Worm (Caenorhabditis elegans) whole organism, L4 larva: Measurements from ENCODE around the gene C33C12.11.
"Not testable (repeated sequence)": the region's sequence is repeated elsewhere in the genome, so short reads cannot be mapped to it uniquely, and the experiment has no call there.

Experiments used
- D1046.2 ChIP-seq: fragments of 200-800 bp; sonication (Bioruptor generic); IDR thresholded peaks from 2 replicates; pipeline ENCODE4 v1.3.6; 2022; ENCODE audit warnings: missing genetic modification characterization, missing compliant biosample characterization
- F26F4.8 ChIP-seq: fragments of 200-800 bp; sonication (Bioruptor generic); conservative IDR thresholded peaks from 2 replicates; pipeline ENCODE4 v1.3.6; 2022; ENCODE audit warnings: missing genetic modification characterization, missing compliant biosample characterization
- T20F7.1 ChIP-seq: fragments of 200-800 bp; sonication (Bioruptor generic); optimal IDR thresholded peaks from 2 replicates; lab custom pipeline; 2018; ENCODE audit warnings: mild to moderate bottlenecking, missing genetic modification characterization, missing compliant biosample characterization
- Y105C5A.15 ChIP-seq: fragments of 200-800 bp; sonication (Bioruptor generic); IDR thresholded peaks from 2 replicates; pipeline ENCODE4 v1.3.6; 2022; ENCODE audit warnings: missing genetic modification characterization, missing compliant biosample characterization
- Y48G9A.11 ChIP-seq: fragments of 200-800 bp; sonication (Bioruptor generic); IDR thresholded peaks from 2 replicates; pipeline ENCODE4 v1.3.6; 2022; ENCODE audit warnings: missing genetic modification reagents, missing genetic modification characterization, missing compliant biosample characterization
- Y75B8A.6 ChIP-seq: fragments of 200-800 bp; sonication (Bioruptor generic); IDR thresholded peaks from 2 replicates; pipeline ENCODE4 v1.3.6; 2022; ENCODE audit warnings: missing genetic modification reagents, missing genetic modification characterization, missing compliant biosample characterization
- ZK546.5 ChIP-seq, 2 experiments: sonication (generic microtip); optimal IDR thresholded peaks; 2 replicates each; lab custom pipeline; 2017; ENCODE audit warnings: missing biosample characterization in 2 of 2, missing genetic modification characterization in 2 of 2
- aha-1 ChIP-seq: fragments of 150-350 bp; peaks from one replicate; lab custom pipeline; 2014; ENCODE audit warnings: missing biosample characterization, missing genetic modification characterization
- aly-2 ChIP-seq: sonication (generic microtip); optimal IDR thresholded peaks from 2 replicates; lab custom pipeline; 2018; ENCODE audit warnings: missing biosample characterization, missing genetic modification characterization
- arid-1 ChIP-seq: fragments of 200-800 bp; sonication (Bioruptor generic); conservative IDR thresholded peaks from 2 replicates; pipeline ENCODE4 v1.3.6; 2022; ENCODE audit warnings: missing genetic modification reagents, missing genetic modification characterization, missing compliant biosample characterization
- ctbp-1 ChIP-seq: fragments of 200-800 bp; sonication (Bioruptor generic); IDR thresholded peaks from 2 replicates; pipeline ENCODE4 v1.3.6; 2022; ENCODE audit warnings: missing genetic modification reagents, missing genetic modification characterization, missing compliant biosample characterization
- dmd-6 ChIP-seq: fragments of 200-800 bp; sonication (Bioruptor generic); IDR thresholded peaks from 2 replicates; pipeline ENCODE4 v1.3.6; 2022; ENCODE audit warnings: missing genetic modification reagents, missing genetic modification characterization, missing compliant biosample characterization
- dmd-8 ChIP-seq: fragments of 200-800 bp; sonication (Bioruptor generic); IDR thresholded peaks from 2 replicates; pipeline ENCODE4 v1.3.6; 2022; ENCODE audit warnings: missing genetic modification characterization, missing compliant biosample characterization
- dmd-9 ChIP-seq: fragments of 200-800 bp; sonication (Bioruptor generic); IDR thresholded peaks from 2 replicates; pipeline ENCODE4 v1.3.6; 2022; ENCODE audit warnings: missing genetic modification reagents, missing genetic modification characterization, missing compliant biosample characterization
- lin-29 ChIP-seq: fragments of 200-800 bp; sonication (Bioruptor generic); IDR thresholded peaks from 2 replicates; pipeline ENCODE4 v1.3.6; 2022; ENCODE audit warnings: missing genetic modification reagents, missing genetic modification characterization, missing compliant biosample characterization
- lin-38 ChIP-seq: fragments of 200-800 bp; sonication (Bioruptor generic); IDR thresholded peaks from 2 replicates; pipeline ENCODE4 v1.3.6; 2022; ENCODE audit warnings: missing genetic modification reagents, missing genetic modification characterization, missing compliant biosample characterization
- lin-39 ChIP-seq: fragments of 150-350 bp; optimal IDR thresholded peaks from 2 replicates; lab custom pipeline; 2014; ENCODE audit warnings: missing biosample characterization, missing genetic modification reagents, missing genetic modification characterization
- lir-3 ChIP-seq: sonication (generic microtip); optimal IDR thresholded peaks from 2 replicates; lab custom pipeline; 2016; ENCODE audit warnings: mild to moderate bottlenecking, missing genetic modification characterization, missing compliant biosample characterization
- mdt-29 ChIP-seq: fragments of 200-800 bp; sonication (Bioruptor generic); IDR thresholded peaks from 2 replicates; pipeline ENCODE4 v1.3.6; 2022; ENCODE audit warnings: missing genetic modification reagents, missing genetic modification characterization, missing compliant biosample characterization
- mxl-2 ChIP-seq: fragments of 200-800 bp; sonication (Bioruptor generic); conservative IDR thresholded peaks from 2 replicates; pipeline ENCODE4 v1.3.6; 2022; ENCODE audit warnings: missing genetic modification reagents, missing genetic modification characterization, missing compliant biosample characterization
- nhr-10 ChIP-seq: fragments of 150-350 bp; optimal IDR thresholded peaks from 2 replicates; lab custom pipeline; 2014; ENCODE audit warnings: missing biosample characterization, missing genetic modification characterization
- nhr-102 ChIP-seq: sonication (generic microtip); optimal IDR thresholded peaks from 2 replicates; lab custom pipeline; 2016; ENCODE audit warnings: mild to moderate bottlenecking, missing genetic modification characterization, moderate library complexity, missing compliant biosample characterization
- nhr-11 ChIP-seq: fragments of 150-350 bp; optimal IDR thresholded peaks from 2 replicates; lab custom pipeline; 2014; ENCODE audit warnings: missing biosample characterization, missing genetic modification characterization
- nhr-25 ChIP-seq: sonication (generic microtip); optimal IDR thresholded peaks from 2 replicates; lab custom pipeline; 2017; ENCODE audit warnings: missing genetic modification characterization, mild to moderate bottlenecking, missing compliant biosample characterization, antibody characterized with exemption, moderate library complexity, borderline replicate concordance; ENCODE audit not compliant: insufficient read depth
- nhr-28 ChIP-seq: fragments of 150-350 bp; optimal IDR thresholded peaks from 2 replicates; lab custom pipeline; 2014; ENCODE audit warnings: missing biosample characterization, missing genetic modification characterization
- nhr-41 ChIP-seq: fragments of 200-800 bp; sonication (Bioruptor generic); IDR thresholded peaks from 2 replicates; pipeline ENCODE4 v1.3.6; 2022; ENCODE audit warnings: missing genetic modification reagents, missing genetic modification characterization, missing compliant biosample characterization
- nhr-76 ChIP-seq: fragments of 150-350 bp; optimal IDR thresholded peaks from 2 replicates; lab custom pipeline; 2014; ENCODE audit warnings: missing biosample characterization, missing genetic modification characterization
- nhr-77 ChIP-seq: fragments of 150-350 bp; optimal IDR thresholded peaks from 2 replicates; lab custom pipeline; 2014; ENCODE audit warnings: missing biosample characterization, missing genetic modification characterization
- pqm-1 ChIP-seq: sonication (generic microtip); optimal IDR thresholded peaks from 2 replicates; lab custom pipeline; 2017; ENCODE audit warnings: missing biosample characterization, missing genetic modification characterization
- skn-1 ChIP-seq: fragments of 150-350 bp; optimal IDR thresholded peaks from 2 replicates; lab custom pipeline; 2014; ENCODE audit warnings: missing biosample characterization, missing genetic modification characterization
- snpc-4 ChIP-seq: fragments of 150-350 bp; optimal IDR thresholded peaks from 2 replicates; lab custom pipeline; 2014; ENCODE audit warnings: missing biosample characterization, missing genetic modification characterization
- unc-62 ChIP-seq, 3 experiments: fragments of 150-350 bp in 1 of 3; sonication (generic microtip); optimal IDR thresholded peaks in 2 of 3; peaks in 1 of 3; 1 replicate in 1 of 3; 2 replicates in 2 of 3; lab custom pipeline; 2014 to 2017; ENCODE audit warnings: missing biosample characterization in 3 of 3, missing genetic modification characterization in 3 of 3, missing genetic modification reagents in 3 of 3, missing genotype in 1 of 3
- zag-1 ChIP-seq: fragments of 150-350 bp; optimal IDR thresholded peaks from 2 replicates; lab custom pipeline; 2014; ENCODE audit warnings: missing biosample characterization, missing genetic modification characterization
- ztf-11 ChIP-seq: fragments of 150-350 bp; optimal IDR thresholded peaks from 2 replicates; lab custom pipeline; 2014; ENCODE audit warnings: missing biosample characterization, missing genetic modification characterization

The C33C12.11 gene

ce11 chrII:2168374-2168773 is 4.7 kb upstream of the C33C12.11 start, which contains the start of gene fbxb-38:
fbxb-38 (minus strand) TSS chrII:2168763.
- TF ChIP-seq unc-62 (GFP tag; optimal IDR thresholded peaks at IDR 0.05 in 1 of 2; lab: Kevin White, UChicago): peak in 1 of 2 experiments; percentile 91
- no peak for TF ChIP-seq unc-62 (tag; optimal IDR thresholded peaks at IDR 0.05; lab: Kevin White, UChicago)
- TF ChIP-seq lin-38 (GFP tag; lab: Robert Waterston, UW): no peak

DNA sequence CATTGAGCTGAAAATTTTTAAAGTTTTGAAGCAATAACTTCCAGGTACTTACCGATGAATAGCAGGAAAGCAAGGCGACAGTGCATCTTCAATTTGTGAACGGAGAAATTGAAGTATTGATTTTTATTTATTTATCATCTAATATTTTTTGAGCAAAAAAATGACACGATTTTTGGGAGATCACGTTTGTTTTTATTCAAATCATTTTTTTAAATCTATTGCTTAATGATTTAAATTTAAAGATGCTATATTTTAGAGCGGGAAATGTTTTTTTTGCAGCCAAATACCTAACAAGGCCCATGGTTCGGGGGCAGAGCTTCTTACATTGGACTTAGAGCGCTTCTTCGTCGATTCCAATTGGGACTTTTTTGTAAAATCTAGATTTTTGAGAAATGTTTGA is 2.7 kb upstream of the C33C12.11 start, which contains the start of gene C33C12.4:
Gene C33C12.4 (minus strand): TSS at position 101 of the 400 bp plus-strand sequence.
- TF ChIP-seq nhr-11 (tag; lab: Kevin White, UChicago): no peak
- no peak for TF ChIP-seq F26F4.8
- TF ChIP-seq Y48G9A.11 (GFP tag; lab: Robert Waterston, UW): no peak
- no peak for TF ChIP-seq dmd-8
- no peak for TF ChIP-seq ctbp-1
- no peak for TF ChIP-seq lin-38 (GFP tag; lab: Robert Waterston, UW)
- no peak for TF ChIP-seq nhr-41 (GFP tag; lab: Robert Waterston, UW)
- TF ChIP-seq zag-1 (tag; lab: Kevin White, UChicago): no peak

DNA sequence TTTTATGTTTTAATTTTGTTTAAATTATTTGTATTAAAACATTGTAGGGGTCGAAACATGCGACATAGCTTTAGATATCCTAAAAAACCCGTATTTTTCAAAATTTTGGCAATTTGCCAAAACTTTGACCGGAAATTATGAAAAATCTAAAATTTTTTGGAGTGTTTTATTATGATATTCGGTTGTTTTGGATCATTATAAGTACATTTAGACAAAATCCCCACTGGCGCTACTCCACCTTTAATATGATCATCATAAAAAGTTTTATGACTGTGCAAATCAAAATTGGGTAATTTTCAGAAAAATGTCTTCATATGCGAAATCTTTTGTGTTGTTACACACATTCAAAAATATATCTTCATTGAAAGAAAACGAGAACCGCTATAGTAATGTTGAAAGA is 9.9 kb downstream of the C33C12.11 start, which contains the start of gene math-18:
Gene math-18 (plus strand): TSS at position 301 of the 400 bp plus-strand sequence.
- not testable (repeated sequence) for TF ChIP-seq Y105C5A.15 (GFP tag; lab: Robert Waterston, UW); dmd-9 (GFP tag; lab: Robert Waterston, UW); ztf-11 (tag; lab: Kevin White, UChicago)

- peak; percentile 14 for TF ChIP-seq nhr-28
- peak; percentile 51 for TF ChIP-seq pqm-1
- TF ChIP-seq nhr-77 (tag; lab: Kevin White, UChicago): no peak
- TF ChIP-seq, all 104 proteins: peak for 2
Observed at ce11 chrII:2152455-2152854, 11.2 kb downstream of the C33C12.11 start.

DNA sequence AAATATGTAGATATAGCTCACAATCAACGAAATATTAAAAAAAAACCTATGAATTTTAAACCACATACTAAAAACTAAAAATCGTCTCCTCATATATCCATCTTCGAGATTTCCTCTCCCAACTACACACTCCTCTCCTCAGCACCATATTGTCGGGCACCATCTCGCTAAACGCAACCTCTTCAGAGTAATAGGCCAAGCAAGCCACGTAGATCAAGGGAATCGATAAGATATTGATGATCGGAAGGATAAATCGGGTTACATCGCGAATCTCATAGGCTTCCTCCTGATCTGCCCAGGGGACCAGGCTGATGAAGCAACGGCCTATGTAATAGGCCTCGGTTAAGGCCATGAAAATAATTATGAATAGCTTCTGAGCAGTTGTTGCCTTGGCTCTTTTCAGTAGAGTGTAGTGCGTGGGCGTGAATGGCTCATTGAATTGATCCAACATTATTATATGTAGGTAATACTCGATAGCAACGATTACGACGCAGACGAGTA is 13.1 kb downstream of the C33C12.11 start, which contains the start of the genes C40A11.7 and C40A11.8:
Gene C40A11.7 (minus strand): TSS at position 101 of the 501 bp plus-strand sequence.
Gene C40A11.8 (minus strand): TSS at position 451 of the 501 bp plus-strand sequence.
- TF ChIP-seq aha-1 (tag; lab: Kevin White, UChicago) (peak; percentile 42), lin-39 (no peak)

DNA sequence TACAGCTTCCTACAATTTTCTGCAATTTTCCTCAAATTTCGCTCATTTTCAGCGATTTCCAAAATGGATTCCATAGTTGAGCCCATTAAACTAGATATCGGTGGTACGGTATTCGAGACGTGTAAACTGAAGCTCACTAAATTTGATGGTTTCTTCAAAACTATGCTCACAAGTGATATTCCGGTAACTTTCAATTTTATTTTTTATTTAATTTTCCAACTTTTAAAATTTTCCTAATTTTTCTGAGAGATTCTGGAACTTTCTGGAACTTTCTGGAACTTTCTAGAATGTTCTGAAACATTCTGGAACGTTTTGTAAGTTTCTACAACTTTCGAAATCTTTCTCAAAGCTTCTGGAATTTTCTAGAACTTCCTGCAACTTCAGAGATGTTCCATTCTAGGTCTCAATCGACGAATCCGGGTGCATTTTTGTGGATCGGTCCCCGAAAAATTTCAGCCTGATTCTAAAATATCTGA is 16.7 kb downstream of the C33C12.11 start, which contains the start of gene C40A11.2:
Gene C40A11.2 (plus strand): TSS at position 51 of the 476 bp plus-strand sequence.
- TF ChIP-seq unc-62 (GFP tag; optimal IDR thresholded peaks at IDR 0.05 in 1 of 2; lab: Kevin White, UChicago) (peak in 1 of 2 experiments; percentile 52), unc-62 (tag; optimal IDR thresholded peaks at IDR 0.05; lab: Kevin White, UChicago) (no peak), mdt-29 (GFP tag; lab: Robert Waterston, UW) (no peak), aly-2 (tag; lab: Kevin White, UChicago) (no peak), D1046.2 (GFP tag; lab: Robert Waterston, UW) (no peak), nhr-76 (tag; lab: Kevin White, UChicago) (no peak), nhr-28 (no peak)

DNA sequence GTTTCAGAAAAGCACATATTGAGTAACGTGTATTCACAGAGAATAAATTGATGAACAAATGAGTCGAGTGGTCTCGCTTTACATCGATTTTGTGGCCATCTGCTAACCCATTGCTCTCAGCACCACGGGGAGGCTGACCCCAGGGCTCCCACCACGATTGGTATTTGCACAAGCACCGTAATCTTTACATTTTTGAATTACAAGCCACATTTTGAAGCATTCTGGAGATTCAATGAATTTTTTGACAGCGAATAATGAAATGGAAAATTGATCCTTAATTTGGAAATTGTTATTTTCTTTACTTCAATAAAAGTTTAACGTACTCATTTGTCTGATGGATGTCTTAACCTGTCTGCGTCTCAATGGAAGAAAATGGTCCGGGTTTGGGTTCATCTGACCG is 18.1 kb downstream of the C33C12.11 start, which contains the start of gene C40A11.6:
Gene C40A11.6 (minus strand): TSS at position 101 of the 400 bp plus-strand sequence.
- no peak for TF ChIP-seq skn-1 (tag; lab: Kevin White, UChicago)
- no peak for TF ChIP-seq arid-1 (GFP tag; lab: Robert Waterston, UW)
- TF ChIP-seq lir-3: no peak
- TF ChIP-seq F26F4.8: no peak
- no peak for TF ChIP-seq nhr-102 (tag; lab: Kevin White, UChicago)
- no peak for TF ChIP-seq nhr-25 (tag; lab: Kevin White, UChicago)
- no peak for TF ChIP-seq Y105C5A.15 (GFP tag; lab: Robert Waterston, UW)
- no peak for TF ChIP-seq lin-29
- no peak for TF ChIP-seq Y75B8A.6
- no peak for TF ChIP-seq nhr-10 (tag; lab: Kevin White, UChicago)
- TF ChIP-seq dmd-6: no peak
- no peak for TF ChIP-seq snpc-4 (tag; lab: Kevin White, UChicago)
- no peak for TF ChIP-seq T20F7.1 (GFP tag; lab: Kevin White, UChicago)
- no peak for TF ChIP-seq ZK546.5 (tag; optimal IDR thresholded peaks at IDR 0.05; lab: Kevin White, UChicago)
- no peak for TF ChIP-seq mxl-2 (GFP tag; lab: Robert Waterston, UW)
- TF ChIP-seq nhr-76 (tag; lab: Kevin White, UChicago): no peak
